Worm (Caenorhabditis elegans): ENCODE results near the gene ubc-24.

ubc-24 gene

ce11 chrII:8381197-8381596, 24.2 kb upstream of the ubc-24 start, which contains the start of gene F49E12.12:
TSS of gene F49E12.12 (plus strand) at chrII:8381497.
- TF ChIP-seq zim-3 (tag; optimal IDR thresholded peaks at IDR 0.05) (no peak), B0019.2 (GFP tag; conservative IDR thresholded peaks at IDR 0.05) (no peak), ztf-22 (GFP tag; optimal IDR thresholded peaks at IDR 0.05) (no peak), ztf-6 (GFP tag; IDR thresholded peaks at IDR 0.05) (no peak), F37B4.10 (GFP tag; IDR thresholded peaks at IDR 0.05) (no peak), aptf-3 (GFP tag; IDR thresholded peaks at IDR 0.05) (no peak), K12H6.12 (tag; optimal IDR thresholded peaks at IDR 0.05) (no peak), atf-7 (tag; optimal IDR thresholded peaks at IDR 0.05) (no peak), let-526 (GFP tag; IDR thresholded peaks at IDR 0.05) (no peak), tlf-1 (GFP tag; optimal IDR thresholded peaks at IDR 0.05) (no peak), dox-1 (GFP tag; IDR thresholded peaks at IDR 0.05) (no peak), snpc-1.3 (tag; optimal IDR thresholded peaks at IDR 0.05; ENCODE audit: insufficient read depth) (no peak), pha-4 (tag; optimal IDR thresholded peaks at IDR 0.05) (no peak), attf-5 (GFP tag; optimal IDR thresholded peaks at IDR 0.05) (no peak), D2030.7 (GFP tag; IDR thresholded peaks at IDR 0.05) (no peak), tbp1 (GFP tag; optimal IDR thresholded peaks at IDR 0.05) (no peak), F39B2.1 (GFP tag; IDR thresholded peaks at IDR 0.05) (no peak), cebp-2 (GFP tag; IDR thresholded peaks at IDR 0.05) (no peak), dpff-1 (tag; optimal IDR thresholded peaks at IDR 0.05) (no peak)

- TF ChIP-seq ama-1 (optimal IDR thresholded peaks at IDR 0.05) (no peak), ama-1 (GFP tag; optimal IDR thresholded peaks at IDR 0.05) (no peak), nhr-80 (tag; optimal IDR thresholded peaks at IDR 0.05) (peak; percentile 89), lir-1 (GFP tag; conservative IDR thresholded peaks at IDR 0.05) (no peak), ets-4 (GFP tag; optimal IDR thresholded peaks at IDR 0.05) (no peak), pha-4 (tag; optimal IDR thresholded peaks at IDR 0.05) (peak; percentile 83), unc-62 (GFP tag; optimal IDR thresholded peaks at IDR 0.05) (peak; percentile 57), K11D2.4 (GFP tag; IDR thresholded peaks at IDR 0.05) (no peak), atf-7 (tag; optimal IDR thresholded peaks at IDR 0.05) (peak; percentile 78), ztf-22 (GFP tag; optimal IDR thresholded peaks at IDR 0.05) (peak; percentile 34)
Observed at ce11 chrII:8382880-8383279, 22.5 kb upstream of the ubc-24 start.

- TF ChIP-seq atf-7 (tag; optimal IDR thresholded peaks at IDR 0.05) (peak; percentile 9), nhr-80 (tag; optimal IDR thresholded peaks at IDR 0.05) (peak; percentile 93), madf-10 (tag; optimal IDR thresholded peaks at IDR 0.05) (no peak), sdz-38 (tag; optimal IDR thresholded peaks at IDR 0.05) (no peak), Y53F4B.3 (GFP tag; IDR thresholded peaks at IDR 0.05) (no peak), madf-8 (GFP tag; conservative IDR thresholded peaks at IDR 0.05) (no peak)
Observed at ce11 chrII:8384344-8384743, 21.1 kb upstream of the ubc-24 start.

- TF ChIP-seq nhr-80 (tag; optimal IDR thresholded peaks at IDR 0.05) = peak; percentile 6
- TF ChIP-seq ceh-58 (GFP tag; IDR thresholded peaks at IDR 0.05) = no peak
Observed at ce11 chrII:8385561-8385960, 19.8 kb upstream of the ubc-24 start.

- TF ChIP-seq F23B12.7 (tag; optimal IDR thresholded peaks at IDR 0.05; ENCODE audit: insufficient read depth) (no peak), dox-1 (GFP tag; IDR thresholded peaks at IDR 0.05) (peak; percentile 32; the same call in 1 of the 2 replicates), hlh-26 (GFP tag; conservative IDR thresholded peaks at IDR 0.05) (no peak), ceh-27 (GFP tag; optimal IDR thresholded peaks at IDR 0.05) (no peak), let-526 (GFP tag; IDR thresholded peaks at IDR 0.05) (no peak), lin-35 (GFP tag; optimal IDR thresholded peaks at IDR 0.05) (no peak), somi-1 (GFP tag; optimal IDR thresholded peaks at IDR 0.05) (no peak), snpc-1.3 (tag; optimal IDR thresholded peaks at IDR 0.05; ENCODE audit: insufficient read depth) (no peak), K12H6.12 (tag; optimal IDR thresholded peaks at IDR 0.05) (no peak), nhr-80 (tag; optimal IDR thresholded peaks at IDR 0.05) (peak; percentile 74), hlh-12 (tag; optimal IDR thresholded peaks at IDR 0.05) (no peak), lag-1 (GFP tag; IDR thresholded peaks at IDR 0.05) (no peak), F39B2.1 (GFP tag; IDR thresholded peaks at IDR 0.05) (no peak), ztf-22 (GFP tag; optimal IDR thresholded peaks at IDR 0.05) (no peak), F52B5.7 (tag; optimal IDR thresholded peaks at IDR 0.05) (no peak), attf-5 (GFP tag; optimal IDR thresholded peaks at IDR 0.05) (no peak), Y79H2A.3 (GFP tag; conservative IDR thresholded peaks at IDR 0.05) (no peak), atf-7 (tag; optimal IDR thresholded peaks at IDR 0.05) (peak; percentile 76), tlf-1 (GFP tag; optimal IDR thresholded peaks at IDR 0.05) (no peak), madf-10 (tag; optimal IDR thresholded peaks at IDR 0.05) (no peak), repo-1 (tag; optimal IDR thresholded peaks at IDR 0.05) (no peak), Y67H2A.10 (GFP tag; conservative IDR thresholded peaks at IDR 0.05) (no peak)
Observed at ce11 chrII:8386897-8387296, 18.5 kb upstream of the ubc-24 start.

Data from whole organism, young adult.